Worm (Caenorhabditis elegans) whole organism, late embryonic: Measurements from ENCODE around the gene M04D8.7.

Source experiments
- K02D7.2 ChIP-seq: sonication (generic microtip); optimal IDR thresholded peaks from 2 replicates; lab custom pipeline; 2017; ENCODE audit warnings: mild to moderate bottlenecking, missing genetic modification characterization, missing compliant biosample characterization
- K09A11.1 ChIP-seq: sonication (generic microtip); optimal IDR thresholded peaks from 2 replicates; lab custom pipeline; 2017; ENCODE audit warnings: antibody characterized with exemption, mild to moderate bottlenecking, missing genetic modification characterization, missing compliant biosample characterization; ENCODE audit not compliant: insufficient read depth
- Y22D7AL.16 ChIP-seq: sonication (generic microtip); optimal IDR thresholded peaks from 2 replicates; lab custom pipeline; 2016; ENCODE audit warnings: missing genetic modification characterization, missing compliant biosample characterization
- ama-1 ChIP-seq: fragments of 150-350 bp; optimal IDR thresholded peaks from 2 replicates; lab custom pipeline; 2014
- ceh-2 ChIP-seq: sonication (generic microtip); optimal IDR thresholded peaks from 2 replicates; lab custom pipeline; 2016; ENCODE audit warnings: missing genotype, missing genetic modification characterization, missing compliant biosample characterization
- ceh-30 ChIP-seq: fragments of 150-350 bp; optimal IDR thresholded peaks from 2 replicates; lab custom pipeline; 2014; ENCODE audit warnings: missing biosample characterization, missing genetic modification characterization
- ceh-34 ChIP-seq: sonication (generic microtip); optimal IDR thresholded peaks from 2 replicates; lab custom pipeline; 2016; ENCODE audit warnings: mild to moderate bottlenecking, missing genetic modification characterization, missing compliant biosample characterization
- che-1 ChIP-seq: sonication (generic microtip); optimal IDR thresholded peaks from 2 replicates; lab custom pipeline; 2016; ENCODE audit warnings: mild to moderate bottlenecking, missing genetic modification characterization, missing compliant biosample characterization
- dve-1 ChIP-seq: sonication (generic microtip); optimal IDR thresholded peaks from 2 replicates; lab custom pipeline; 2017; ENCODE audit warnings: antibody characterized with exemption, mild to moderate bottlenecking, missing genetic modification characterization, missing compliant biosample characterization
- ets-4 ChIP-seq: sonication (generic microtip); optimal IDR thresholded peaks from 2 replicates; lab custom pipeline; 2016; ENCODE audit warnings: missing genetic modification characterization, missing compliant biosample characterization
- gmeb-2 ChIP-seq: sonication (generic microtip); optimal IDR thresholded peaks from 2 replicates; lab custom pipeline; 2016; ENCODE audit warnings: missing genetic modification characterization, inconsistent platforms, missing compliant biosample characterization
- hlh-13 ChIP-seq: fragments of 200-800 bp; sonication (Bioruptor generic); optimal IDR thresholded peaks from 2 replicates; lab custom pipeline; 2018; ENCODE audit warnings: mild to moderate bottlenecking, missing genetic modification characterization, missing compliant biosample characterization
- hlh-15 ChIP-seq: sonication (generic microtip); optimal IDR thresholded peaks from 2 replicates; lab custom pipeline; 2016; ENCODE audit warnings: missing genetic modification characterization, missing compliant biosample characterization
- mec-3 ChIP-seq: sonication (generic microtip); optimal IDR thresholded peaks from 2 replicates; lab custom pipeline; 2016; ENCODE audit warnings: borderline replicate concordance, missing genetic modification characterization, missing compliant biosample characterization
- nfya-1 ChIP-seq: sonication (generic microtip); optimal IDR thresholded peaks from 2 replicates; lab custom pipeline; 2017; ENCODE audit warnings: missing genetic modification characterization, mild to moderate bottlenecking, missing compliant biosample characterization, antibody characterized with exemption, moderate library complexity
- npax-4 ChIP-seq: sonication (generic microtip); optimal IDR thresholded peaks from 2 replicates; lab custom pipeline; 2016; ENCODE audit warnings: missing genetic modification characterization, missing compliant biosample characterization
- pag-3 ChIP-seq: sonication (generic microtip); optimal IDR thresholded peaks from 2 replicates; lab custom pipeline; 2016; ENCODE audit warnings: missing compliant biosample characterization, missing genetic modification characterization, borderline replicate concordance
- pat-9 ChIP-seq: fragments of 200-800 bp; sonication (Bioruptor generic); optimal IDR thresholded peaks from 2 replicates; lab custom pipeline; 2018; ENCODE audit warnings: mild to moderate bottlenecking, missing genetic modification characterization, moderate library complexity, missing compliant biosample characterization
- rnt-1 ChIP-seq: sonication (generic microtip); optimal IDR thresholded peaks from 2 replicates; lab custom pipeline; 2016; ENCODE audit warnings: missing genetic modification characterization, missing compliant biosample characterization
- sdc-2 ChIP-seq: sonication (generic microtip); optimal IDR thresholded peaks from 2 replicates; lab custom pipeline; 2016; ENCODE audit warnings: missing genotype, missing genetic modification characterization, missing compliant biosample characterization
- syd-9 ChIP-seq: sonication (generic microtip); optimal IDR thresholded peaks from 2 replicates; lab custom pipeline; 2016; ENCODE audit warnings: mild to moderate bottlenecking, missing genetic modification characterization, moderate library complexity, missing compliant biosample characterization
- ttx-3 ChIP-seq: sonication (generic microtip); optimal IDR thresholded peaks from 2 replicates; lab custom pipeline; 2016; ENCODE audit warnings: missing genetic modification reagents, missing genetic modification characterization, missing compliant biosample characterization
- unc-3 ChIP-seq, 2 experiments: fragments of 200-800 bp in 1 of 2; sonication (Bioruptor generic) in 1 of 2; sonication (generic microtip) in 1 of 2; conservative IDR thresholded peaks in 1 of 2; optimal IDR thresholded peaks in 1 of 2; 2 replicates each; pipeline versions ENCODE4 v1.3.6 to Lab custom; 2016 to 2022; ENCODE audit warnings: missing compliant biosample characterization in 2 of 2, missing genetic modification characterization in 2 of 2, missing genetic modification reagents in 1 of 2
- unc-55 ChIP-seq: sonication (generic microtip); optimal IDR thresholded peaks from 2 replicates; lab custom pipeline; 2017; ENCODE audit warnings: missing biosample characterization, missing genetic modification reagents, missing genetic modification characterization
- ztf-16 ChIP-seq: sonication (generic microtip); optimal IDR thresholded peaks from 2 replicates; lab custom pipeline; 2017; ENCODE audit warnings: missing genetic modification characterization, missing compliant biosample characterization

The M04D8.7 gene

ce11 chrIII:10076042-10076441, 38.8 kb downstream of the M04D8.7 start:
- no peak for TF ChIP-seq ztf-16 (tag; lab: Kevin White, UChicago)
- peak; percentile 87 for TF ChIP-seq nfya-1
- TF ChIP-seq unc-55: no peak

DNA sequence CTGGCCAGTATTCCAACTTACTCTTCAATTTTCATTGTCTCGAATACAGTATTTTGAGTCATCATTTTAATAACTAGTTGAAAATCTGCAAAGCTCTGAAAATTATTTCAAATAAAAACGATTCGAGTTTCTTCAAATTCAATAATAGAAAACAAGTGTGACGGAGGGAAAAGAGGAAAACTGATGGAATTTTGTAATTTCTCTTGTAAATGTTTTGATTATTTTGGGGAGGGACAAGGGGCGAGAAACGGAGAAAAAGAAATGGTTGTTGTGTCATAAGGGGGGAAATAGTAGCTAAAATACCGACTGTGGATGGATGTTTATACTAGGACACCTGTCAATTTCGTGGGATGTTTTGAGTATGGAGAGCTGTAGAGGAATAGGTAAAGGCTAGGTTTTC, 40.9 kb downstream of the M04D8.7 start, which contains the start of gene T16G12.9:
Gene T16G12.9, minus strand, starts transcription at position 101 of the 400 bp plus-strand sequence.
- no peak for TF ChIP-seq pag-3 (tag; lab: Kevin White, UChicago)

- TF ChIP-seq che-1 (no peak), sdc-2 (tag; lab: Kevin White, UChicago) (no peak), hlh-15 (tag; lab: Kevin White, UChicago) (no peak), ceh-2 (no peak), pag-3 (tag; lab: Kevin White, UChicago) (no peak), ttx-3 (tag; lab: Kevin White, UChicago) (no peak), ceh-30 (tag; lab: Kevin White, UChicago) (no peak), gmeb-2 (tag; lab: Kevin White, UChicago) (no peak), ztf-16 (tag; lab: Kevin White, UChicago) (no peak)
These were observed 41.5 kb downstream of the M04D8.7 start for ce11 chrIII:10078784-10079183.

DNA sequence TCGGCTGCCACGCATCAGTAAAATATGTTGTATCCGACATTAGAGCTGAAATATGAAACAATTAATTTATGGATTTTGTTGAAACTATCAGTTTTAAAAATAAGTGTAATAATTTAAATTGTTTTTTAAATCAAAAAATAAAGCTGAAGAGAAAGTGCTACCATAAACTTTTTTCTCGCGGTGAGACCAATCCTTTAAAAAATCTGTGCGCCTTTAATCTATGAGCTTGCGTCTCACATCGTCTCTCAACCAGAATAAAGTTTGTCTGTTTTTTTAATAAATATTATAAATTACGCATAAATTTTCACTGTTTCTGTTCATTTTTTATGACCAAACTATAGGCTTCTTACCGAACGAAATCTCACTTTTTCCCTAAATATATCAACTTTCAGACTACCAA, 46.0 kb downstream of the M04D8.7 start, which contains the start of gene T16H12.3:
Gene T16H12.3, minus strand, starts transcription at position 51 of the 400 bp plus-strand sequence.
- TF ChIP-seq ceh-34 (tag; lab: Kevin White, UChicago) (no peak), K02D7.2 (tag; lab: Kevin White, UChicago) (no peak), ets-4 (no peak), rnt-1 (tag; lab: Kevin White, UChicago) (no peak), pat-9 (tag; lab: Kevin White, UChicago) (no peak), hlh-15 (tag; lab: Kevin White, UChicago) (no peak), sdc-2 (tag; lab: Kevin White, UChicago) (no peak), ama-1 (lab: Kevin White, UChicago) (no peak), mec-3 (tag; lab: Kevin White, UChicago) (no peak)
- TF ChIP-seq, all 69 proteins: peak for 0

DNA sequence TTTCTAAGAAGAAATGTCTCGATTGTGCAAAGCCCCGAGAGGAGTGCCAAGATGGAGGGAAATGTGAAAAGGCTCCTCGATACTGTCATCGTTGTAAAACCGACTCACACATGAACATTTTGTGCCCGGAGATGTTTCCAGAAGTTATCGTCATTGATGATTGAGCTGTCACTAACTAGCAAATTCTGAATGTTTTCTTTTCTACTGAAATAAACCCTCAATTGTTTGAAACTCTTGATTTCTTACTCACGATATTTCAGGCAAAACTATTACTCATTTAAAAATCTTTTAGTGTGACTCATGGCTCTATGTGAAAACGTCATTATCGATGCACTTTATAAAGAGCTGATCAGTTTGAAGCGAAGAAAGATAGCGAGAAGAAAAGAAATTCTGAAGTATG, 47.9 kb downstream of the M04D8.7 start, which contains the start of gene T16H12.13:
Gene T16H12.13, plus strand, starts transcription at position 301 of the 400 bp plus-strand sequence.
- TF ChIP-seq unc-3 (GFP tag; conservative IDR thresholded peaks at IDR 0.05; lab: Robert Waterston, UW) (no peak), unc-3 (tag; optimal IDR thresholded peaks at IDR 0.05; lab: Kevin White, UChicago) (no peak)

DNA sequence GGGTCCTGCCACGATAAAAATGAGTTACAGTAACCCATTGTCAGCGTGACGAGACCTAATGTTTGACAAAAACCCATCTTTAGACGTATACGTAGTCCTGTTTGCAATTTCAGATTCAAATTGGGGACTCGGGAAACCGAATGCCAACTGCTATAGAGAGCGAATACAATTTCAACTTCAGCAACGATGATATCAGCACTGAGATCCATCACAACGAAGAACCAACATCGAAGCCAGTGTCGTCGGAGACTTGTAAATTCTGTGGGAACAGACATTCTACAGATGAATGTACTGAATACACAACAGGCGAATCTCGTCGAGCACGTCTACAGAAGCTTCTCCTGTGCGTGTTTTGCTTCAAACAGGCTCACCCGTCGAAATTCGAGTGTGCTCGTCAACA, 48.3 kb downstream of the M04D8.7 start:
- TF ChIP-seq Y22D7AL.16 (tag; lab: Kevin White, UChicago): no peak
- TF ChIP-seq K09A11.1 (tag; lab: Kevin White, UChicago): no peak
- TF ChIP-seq npax-4 (tag; lab: Kevin White, UChicago): no peak
- TF ChIP-seq syd-9: no peak
- no peak for TF ChIP-seq hlh-13 (GFP tag; lab: Kevin White, UChicago)
- TF ChIP-seq K02D7.2 (tag; lab: Kevin White, UChicago): no peak
- no peak for TF ChIP-seq ama-1 (lab: Kevin White, UChicago)
- no peak for TF ChIP-seq mec-3 (tag; lab: Kevin White, UChicago)

DNA sequence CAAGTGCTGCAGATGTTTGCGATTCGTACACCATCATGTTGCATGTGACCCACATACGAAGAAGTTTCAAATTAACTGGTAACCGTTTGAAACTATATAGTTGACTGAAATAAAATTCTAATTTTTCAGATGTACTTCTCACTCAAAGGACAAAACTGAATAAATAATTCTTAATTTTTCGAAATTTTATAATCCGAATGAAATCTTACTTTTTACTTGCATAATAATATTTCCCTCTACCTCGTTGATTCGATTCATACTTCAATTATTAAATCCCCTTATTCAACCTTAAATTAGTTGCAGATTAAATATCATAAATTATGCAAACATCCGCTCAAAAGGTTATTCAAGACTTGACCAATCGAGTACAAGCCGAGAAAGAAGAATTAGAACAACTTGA, 48.7 kb downstream of the M04D8.7 start, which contains the start of gene T16H12.2:
Gene T16H12.2, plus strand, starts transcription at position 301 of the 400 bp plus-strand sequence.
- TF ChIP-seq ztf-16 (tag; lab: Kevin White, UChicago) (no peak), dve-1 (tag; lab: Kevin White, UChicago) (no peak), unc-3 (GFP tag; conservative IDR thresholded peaks at IDR 0.05; lab: Robert Waterston, UW) (no peak), unc-3 (tag; optimal IDR thresholded peaks at IDR 0.05; lab: Kevin White, UChicago) (no peak), unc-55 (no peak)
